Fruit fly (Drosophila melanogaster) whole organism, embryonic: Measurements from ENCODE around the gene RabX6.

ENCODE experiments used
- Asciz ChIP-seq: fragments of 200-800 bp; sonication (Bioruptor generic); optimal IDR thresholded peaks from 2 replicates; lab custom pipeline; 2017; ENCODE audit warnings: missing biosample characterization, mild to moderate bottlenecking, missing genetic modification characterization, missing genetic modification reagents
- Atf3 ChIP-seq: fragments of 200-800 bp; sonication (Bioruptor generic); optimal IDR thresholded peaks from 3 replicates; lab custom pipeline; 2016; ENCODE audit warnings: missing biosample characterization, missing genetic modification characterization
- CG10979 ChIP-seq: fragments of 200-800 bp; sonication (Bioruptor generic); optimal IDR thresholded peaks from 2 replicates; lab custom pipeline; 2018; ENCODE audit warnings: missing biosample characterization, mild to moderate bottlenecking, missing genetic modification characterization, moderate library complexity
- CG11560 ChIP-seq: fragments of 200-800 bp; sonication (Bioruptor generic); IDR thresholded peaks from 3 replicates; pipeline ENCODE4 v1.3.6; 2022; ENCODE audit warnings: missing biosample characterization, missing genetic modification characterization
- CG1233 ChIP-seq: fragments of 200-800 bp; sonication (Bioruptor generic); optimal IDR thresholded peaks from 4 replicates; lab custom pipeline; 2018; ENCODE audit warnings: missing biosample characterization, mild to moderate bottlenecking, missing genetic modification characterization
- CG14014 ChIP-seq: fragments of 200-800 bp; sonication (Bioruptor generic); IDR thresholded peaks from 2 replicates; pipeline ENCODE4 v1.3.6; 2022; ENCODE audit warnings: missing biosample characterization, missing genetic modification characterization
- CG16815 ChIP-seq: fragments of 200-800 bp; sonication (Bioruptor generic); optimal IDR thresholded peaks from 3 replicates; lab custom pipeline; 2017; ENCODE audit warnings: missing biosample characterization, mild to moderate bottlenecking, missing genetic modification characterization
- CG16863 ChIP-seq: fragments of 200-800 bp; sonication (Bioruptor generic); optimal IDR thresholded peaks from 3 replicates; lab custom pipeline; 2016; ENCODE audit warnings: missing biosample characterization, missing genetic modification characterization
- CG17385 ChIP-seq: fragments of 200-800 bp; sonication (Bioruptor generic); optimal IDR thresholded peaks from 3 replicates; lab custom pipeline; 2018; ENCODE audit warnings: missing biosample characterization, mild to moderate bottlenecking, missing genetic modification characterization
- CG2116 ChIP-seq: fragments of 200-800 bp; sonication (Bioruptor generic); optimal IDR thresholded peaks from 3 replicates; lab custom pipeline; 2018; ENCODE audit warnings: missing biosample characterization, mild to moderate bottlenecking, missing genetic modification characterization
- CG2120 ChIP-seq: fragments of 200-800 bp; sonication (Bioruptor generic); optimal IDR thresholded peaks from 3 replicates; lab custom pipeline; 2016; ENCODE audit warnings: missing biosample characterization, missing genetic modification characterization
- CG2202 ChIP-seq: fragments of 200-800 bp; sonication (Bioruptor generic); optimal IDR thresholded peaks from 2 replicates; lab custom pipeline; 2018; ENCODE audit warnings: missing biosample characterization, mild to moderate bottlenecking, missing genetic modification characterization
- CG30431 ChIP-seq: fragments of 200-800 bp; sonication (Bioruptor generic); optimal IDR thresholded peaks from 2 replicates; lab custom pipeline; 2017; ENCODE audit warnings: missing biosample characterization, missing genetic modification characterization
- CG3163 ChIP-seq: fragments of 200-800 bp; sonication (Bioruptor generic); optimal IDR thresholded peaks from 3 replicates; lab custom pipeline; 2016; ENCODE audit warnings: missing biosample characterization, missing genetic modification characterization
- CG6654 ChIP-seq: fragments of 200-800 bp; sonication (Bioruptor generic); optimal IDR thresholded peaks from 2 replicates; lab custom pipeline; 2017; ENCODE audit warnings: missing biosample characterization, mild to moderate bottlenecking, missing genetic modification characterization
- CG6689 ChIP-seq: fragments of 200-800 bp; sonication (Bioruptor generic); IDR thresholded peaks from 2 replicates; pipeline ENCODE4 v1.3.6; 2022; ENCODE audit warnings: missing biosample characterization, missing genetic modification characterization
- CG6791 ChIP-seq: fragments of 200-800 bp; sonication (Bioruptor generic); IDR thresholded peaks from 3 replicates; pipeline ENCODE4 v1.3.6; 2022; ENCODE audit warnings: missing biosample characterization, missing genetic modification characterization; ENCODE audit not compliant: partially characterized antibody
- CG8944 ChIP-seq: fragments of 200-800 bp; sonication (Bioruptor generic); optimal IDR thresholded peaks from 3 replicates; lab custom pipeline; 2016; ENCODE audit warnings: missing biosample characterization, missing genetic modification characterization
- CG9797 ChIP-seq: fragments of 200-800 bp; sonication (Bioruptor generic); optimal IDR thresholded peaks from 3 replicates; lab custom pipeline; 2018; ENCODE audit warnings: missing biosample characterization, mild to moderate bottlenecking, missing genetic modification characterization
- CG9876 ChIP-seq: fragments of 200-800 bp; sonication (Bioruptor generic); optimal IDR thresholded peaks from 2 replicates; lab custom pipeline; 2016; ENCODE audit warnings: missing biosample characterization, missing genetic modification characterization
- CHES-1-like ChIP-seq: fragments of 200-800 bp; sonication (Bioruptor generic); optimal IDR thresholded peaks from 2 replicates; lab custom pipeline; 2016; ENCODE audit warnings: missing biosample characterization, missing genetic modification characterization
- Chrac-16 ChIP-seq: fragments of 200-800 bp; sonication (Bioruptor generic); optimal IDR thresholded peaks from 3 replicates; lab custom pipeline; 2016; ENCODE audit warnings: missing biosample characterization, missing genetic modification characterization
- CoRest ChIP-seq: fragments of 200-800 bp; sonication (Bioruptor generic); optimal IDR thresholded peaks from 3 replicates; lab custom pipeline; 2018; ENCODE audit warnings: missing biosample characterization, mild to moderate bottlenecking, missing genetic modification characterization, moderate library complexity
- D19A ChIP-seq: fragments of 200-800 bp; optimal IDR thresholded peaks from 3 replicates; lab custom pipeline; 2019; ENCODE audit warnings: missing biosample characterization, mild to moderate bottlenecking, missing genetic modification characterization, moderate library complexity
- E2f1 ChIP-seq: fragments of 200-800 bp; sonication (Bioruptor generic); IDR thresholded peaks from 2 replicates; pipeline ENCODE4 v1.3.6; 2022; ENCODE audit warnings: missing biosample characterization, missing genetic modification characterization
- E2f2 ChIP-seq: fragments of 200-800 bp; sonication (Bioruptor generic); IDR thresholded peaks from 2 replicates; pipeline ENCODE4 v1.3.6; 2022; ENCODE audit warnings: missing biosample characterization, missing genetic modification characterization
- Fer3 ChIP-seq: fragments of 200-800 bp; sonication (Bioruptor generic); optimal IDR thresholded peaks from 2 replicates; lab custom pipeline; 2018; ENCODE audit warnings: missing biosample characterization, mild to moderate bottlenecking, missing genetic modification characterization, moderate library complexity
- Hr78 ChIP-seq, 2 experiments: fragments of 200-800 bp in 1 of 2; fragments of >200 bp in 1 of 2; sonication (Bioruptor generic) in 1 of 2; optimal IDR thresholded peaks; 2 replicates each; lab custom pipeline; 2017 to 2019; ENCODE audit warnings: missing biosample characterization in 2 of 2, missing genetic modification characterization in 2 of 2, mild to moderate bottlenecking in 1 of 2, moderate library complexity in 1 of 2
- Lim3 ChIP-seq: fragments of 200-800 bp; sonication (Bioruptor generic); IDR thresholded peaks from 2 replicates; pipeline ENCODE4 v1.3.6; 2022; ENCODE audit warnings: missing biosample characterization, missing genetic modification characterization
- MTF-1 ChIP-seq: fragments of 200-800 bp; sonication (Bioruptor generic); optimal IDR thresholded peaks from 2 replicates; lab custom pipeline; 2018; ENCODE audit warnings: missing biosample characterization, mild to moderate bottlenecking, missing genetic modification characterization, borderline replicate concordance
- Poxn ChIP-seq: fragments of 200-800 bp; sonication (Bioruptor generic); IDR thresholded peaks from 2 replicates; pipeline ENCODE4 v1.3.6; 2022; ENCODE audit warnings: missing biosample characterization, missing genetic modification characterization
- Sox100B ChIP-seq: fragments of 200-800 bp; sonication (Bioruptor generic); optimal IDR thresholded peaks from 3 replicates; lab custom pipeline; 2018; ENCODE audit warnings: missing biosample characterization, mild to moderate bottlenecking, missing genetic modification characterization
- Taf1 ChIP-seq: fragments of 200-800 bp; sonication (Bioruptor generic); IDR thresholded peaks from 2 replicates; pipeline ENCODE4 v1.3.6; 2022; ENCODE audit warnings: missing biosample characterization, missing genetic modification characterization
- Xrp1 ChIP-seq: fragments of 200-800 bp; sonication (Bioruptor generic); IDR thresholded peaks from 2 replicates; pipeline ENCODE4 v1.3.6; 2022; ENCODE audit warnings: missing biosample characterization, missing genetic modification characterization
- br ChIP-seq: fragments of >200 bp; optimal IDR thresholded peaks from 2 replicates; lab custom pipeline; 2017
- cad ChIP-seq: fragments of >200 bp; optimal IDR thresholded peaks from 2 replicates; lab custom pipeline; 2017; ENCODE audit warnings: missing biosample characterization, missing genetic modification characterization
- disco-r ChIP-seq: fragments of 200-800 bp; sonication (Bioruptor generic); optimal IDR thresholded peaks from 2 replicates; lab custom pipeline; 2016; ENCODE audit warnings: missing biosample characterization, missing genetic modification characterization
- dmrt11E ChIP-seq: fragments of 200-800 bp; sonication (Bioruptor generic); optimal IDR thresholded peaks from 3 replicates; lab custom pipeline; 2018; ENCODE audit warnings: missing biosample characterization, mild to moderate bottlenecking, missing genetic modification characterization, moderate library complexity
- exex ChIP-seq: fragments of 200-800 bp; sonication (Bioruptor generic); optimal IDR thresholded peaks from 4 replicates; lab custom pipeline; 2018; ENCODE audit warnings: missing biosample characterization, mild to moderate bottlenecking, missing genetic modification characterization, moderate library complexity
- gcm2 ChIP-seq: fragments of 200-800 bp; sonication (Bioruptor generic); optimal IDR thresholded peaks from 2 replicates; lab custom pipeline; 2016; ENCODE audit warnings: missing biosample characterization, missing genetic modification characterization
- gsb-n ChIP-seq: fragments of 200-800 bp; sonication (Bioruptor generic); optimal IDR thresholded peaks from 3 replicates; lab custom pipeline; 2018; ENCODE audit warnings: missing biosample characterization, mild to moderate bottlenecking, missing genetic modification characterization
- pb ChIP-seq: fragments of 200-800 bp; sonication (Bioruptor generic); optimal IDR thresholded peaks from 3 replicates; lab custom pipeline; 2016; ENCODE audit warnings: missing biosample characterization, missing genetic modification characterization
- pros ChIP-seq: fragments of 200-800 bp; sonication (Bioruptor generic); optimal IDR thresholded peaks from 3 replicates; lab custom pipeline; 2019; ENCODE audit warnings: missing biosample characterization, mild to moderate bottlenecking, missing genetic modification characterization, moderate library complexity
- repo ChIP-seq: fragments of 200-800 bp; sonication (Bioruptor generic); optimal IDR thresholded peaks from 2 replicates; lab custom pipeline; 2016; ENCODE audit warnings: missing biosample characterization, missing genetic modification characterization
- row ChIP-seq: fragments of 200-800 bp; sonication (Bioruptor generic); IDR thresholded peaks from 3 replicates; pipeline ENCODE4 v1.3.6; 2022; ENCODE audit warnings: missing biosample characterization, missing genetic modification characterization
- sr ChIP-seq: fragments of 200-800 bp; sonication (Bioruptor generic); IDR thresholded peaks from 3 replicates; pipeline ENCODE4 v1.3.6; 2022; ENCODE audit warnings: missing biosample characterization, missing genetic modification characterization
- tx ChIP-seq: fragments of 200-800 bp; sonication (Bioruptor generic); optimal IDR thresholded peaks from 2 replicates; lab custom pipeline; 2016; ENCODE audit warnings: missing biosample characterization, missing genetic modification characterization
- unc-4 ChIP-seq: fragments of 200-800 bp; sonication (Bioruptor generic); IDR thresholded peaks from 2 replicates; pipeline ENCODE4 v1.3.6; 2022; ENCODE audit warnings: missing biosample characterization, missing genetic modification characterization; ENCODE audit not compliant: partially characterized antibody
- unpg ChIP-seq: fragments of 200-800 bp; sonication (Bioruptor generic); optimal IDR thresholded peaks from 3 replicates; lab custom pipeline; 2018; ENCODE audit warnings: missing biosample characterization, mild to moderate bottlenecking, missing genetic modification characterization, moderate library complexity
- z ChIP-seq: fragments of 200-800 bp; sonication (Bioruptor generic); IDR thresholded peaks from 3 replicates; pipeline ENCODE4 v1.3.6; 2022; ENCODE audit warnings: missing biosample characterization, missing genetic modification characterization

RabX6 gene

DNA sequence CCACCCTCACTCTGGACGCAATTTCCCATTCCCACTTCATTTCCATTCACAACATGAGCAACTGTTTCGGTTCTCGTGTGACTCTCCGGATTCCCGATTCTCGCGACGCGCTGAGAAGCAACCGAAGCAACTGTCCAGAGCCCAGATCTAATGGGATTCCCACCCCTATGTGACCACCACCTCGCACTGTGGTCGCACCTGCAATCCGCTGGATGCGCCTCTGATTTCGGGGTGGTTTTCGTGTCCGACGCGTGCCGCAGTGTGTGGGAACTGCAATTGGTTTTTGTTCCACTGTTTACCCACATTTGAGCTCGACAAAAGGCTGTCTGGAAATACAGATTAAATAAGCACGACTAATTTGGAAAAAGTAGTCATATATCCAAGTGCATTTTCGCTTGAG is 14.5 kb upstream of the RabX6 start (continued):
- TF ChIP-seq CG17385 (GFP tag; lab: Kevin White, UChicago) (no peak), Poxn (GFP tag; lab: Robert Waterston, UW) (no peak), unc-4 (no peak), CHES-1-like (GFP tag; lab: Kevin White, UChicago) (no peak), pros (GFP tag; lab: Kevin White, UChicago) (peak; percentile 81), disco-r (GFP tag; lab: Kevin White, UChicago) (no peak), sr (GFP tag; lab: Robert Waterston, UW) (no peak), Lim3 (GFP tag; lab: Robert Waterston, UW) (no peak), Atf3 (GFP tag; lab: Kevin White, UChicago) (no peak), CG6654 (GFP tag; lab: Kevin White, UChicago) (no peak)
- TF ChIP-seq, all 482 proteins: peak for 7

DNA sequence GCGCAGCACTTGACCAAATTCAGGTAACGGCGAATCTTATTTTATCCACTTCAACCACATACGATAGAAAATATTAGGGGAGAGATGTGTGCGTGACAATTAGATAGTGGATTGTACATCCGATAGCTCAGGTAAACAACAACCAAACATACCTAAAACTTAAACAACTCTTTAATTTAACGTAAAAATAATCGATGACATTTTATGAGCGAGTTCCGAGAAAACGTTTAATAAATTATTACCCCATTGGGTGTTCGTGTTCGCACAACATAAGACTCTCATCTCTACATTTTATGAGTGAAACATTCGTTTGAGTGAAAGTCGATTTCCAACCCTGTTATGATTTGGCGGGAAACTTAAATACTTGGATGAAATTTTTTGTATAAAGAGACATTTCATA is 10.1 kb upstream of the RabX6 start, which contains the start of gene CG17129:
Gene CG17129, minus strand, starts transcription at position 69 of the 400 bp plus-strand sequence.
- peak; percentile 43 for TF ChIP-seq gcm2 (GFP tag; lab: Kevin White, UChicago)
- peak; percentile 85 for TF ChIP-seq CG2120 (GFP tag; lab: Kevin White, UChicago)
- TF ChIP-seq z, result peak; percentile 97
- peak; percentile 61 for TF ChIP-seq Sox100B (GFP tag; lab: Kevin White, UChicago)
- peak; percentile 61 for TF ChIP-seq CG3163 (GFP tag; lab: Kevin White, UChicago)
- peak; percentile 69 for TF ChIP-seq dmrt11E (tag; lab: Kevin White, UChicago)
- TF ChIP-seq CG6791, result peak; percentile 90
- TF ChIP-seq sr (GFP tag; lab: Robert Waterston, UW), result no peak
- peak; percentile 87 for TF ChIP-seq E2f2
- TF ChIP-seq CG16815 (GFP tag; lab: Kevin White, UChicago), result peak; percentile 58
- TF ChIP-seq CG8944, result peak; percentile 79
- TF ChIP-seq CG14014, result peak; percentile 76
- peak; percentile 65 for TF ChIP-seq CG1233 (GFP tag; lab: Kevin White, UChicago)
- TF ChIP-seq CG10979 (tag; lab: Kevin White, UChicago), result peak; percentile 70
- TF ChIP-seq exex, result no peak
- TF ChIP-seq repo, result peak; percentile 31
- TF ChIP-seq Taf1 (GFP tag; lab: Robert Waterston, UW), result peak; percentile 57; the same call in 1 of the 2 replicates
- TF ChIP-seq pb (GFP tag; lab: Kevin White, UChicago), result peak; percentile 46
- TF ChIP-seq CG2116 (GFP tag; lab: Kevin White, UChicago), result peak; percentile 79
- TF ChIP-seq row (GFP tag; lab: Robert Waterston, UW), result peak; percentile 94
- peak; percentile 64 for TF ChIP-seq Chrac-16 (GFP tag; lab: Kevin White, UChicago)
- TF ChIP-seq CG6689 (GFP tag; lab: Robert Waterston, UW), result peak; percentile 84
- TF ChIP-seq Asciz (GFP tag; lab: Kevin White, UChicago), result peak; percentile 54
- peak; percentile 87 for TF ChIP-seq Xrp1 (GFP tag; lab: Robert Waterston, UW)
- TF ChIP-seq CoRest (tag; lab: Kevin White, UChicago), result peak; percentile 79
- TF ChIP-seq CG2202 (tag; lab: Kevin White, UChicago), result peak; percentile 41
- peak; percentile 75 for TF ChIP-seq unpg (GFP tag; lab: Kevin White, UChicago)
- no peak for TF ChIP-seq Hr78 (GFP tag; optimal IDR thresholded peaks at IDR 0.05; lab: Kevin White, UChicago)
- peak; percentile 79 for TF ChIP-seq tx
- TF ChIP-seq D19A (tag; lab: Kevin White, UChicago), result peak; percentile 40
- no peak for TF ChIP-seq CG9797
- TF ChIP-seq gsb-n (tag; lab: Kevin White, UChicago), result peak; percentile 45
- no peak for TF ChIP-seq MTF-1 (GFP tag; lab: Kevin White, UChicago)
- no peak for TF ChIP-seq cad
- no peak for TF ChIP-seq br (lab: Kevin White, UChicago)
- peak; percentile 5 for TF ChIP-seq CG9876 (GFP tag; lab: Kevin White, UChicago)
- TF ChIP-seq Fer3 (tag; lab: Kevin White, UChicago), result peak; percentile 71
- peak; percentile 78 for TF ChIP-seq CG16863 (GFP tag; lab: Kevin White, UChicago)
- TF ChIP-seq E2f1, result peak; percentile 77
- TF ChIP-seq CG30431, result peak; percentile 54
- peak; percentile 43; the same call in 2 of the 3 replicates for TF ChIP-seq CG11560 (tag; lab: Robert Waterston, UW)
